Fruit fly (Drosophila melanogaster) whole organism, embryonic: ENCODE data around the gene CG13258.

ENCODE experiments used
- CG10147 ChIP-seq: fragments of 200-800 bp; sonication (Bioruptor generic); optimal IDR thresholded peaks from 2 replicates; lab custom pipeline; 2019; ENCODE audit warnings: missing biosample characterization, mild to moderate bottlenecking, missing genetic modification characterization, moderate library complexity
- CG11456 ChIP-seq: fragments of 200-800 bp; sonication (Bioruptor generic); IDR thresholded peaks from 3 replicates; pipeline ENCODE4 v1.3.6; 2022; ENCODE audit warnings: missing biosample characterization, missing genetic modification characterization
- CG11696 ChIP-seq: fragments of 200-800 bp; sonication (Bioruptor generic); IDR thresholded peaks from 2 replicates; pipeline ENCODE4 v1.3.6; 2022; ENCODE audit warnings: missing biosample characterization, missing genetic modification characterization
- CG16815 ChIP-seq: fragments of 200-800 bp; sonication (Bioruptor generic); optimal IDR thresholded peaks from 3 replicates; lab custom pipeline; 2017; ENCODE audit warnings: missing biosample characterization, mild to moderate bottlenecking, missing genetic modification characterization
- CG2678 ChIP-seq: fragments of 200-800 bp; sonication (Bioruptor generic); optimal IDR thresholded peaks from 3 replicates; lab custom pipeline; 2019; ENCODE audit warnings: missing biosample characterization, mild to moderate bottlenecking, missing genetic modification characterization, moderate library complexity
- CG33557 ChIP-seq: fragments of 200-800 bp; sonication (Bioruptor generic); optimal IDR thresholded peaks from 2 replicates; lab custom pipeline; 2019; ENCODE audit warnings: missing biosample characterization, mild to moderate bottlenecking, missing genetic modification characterization, moderate library complexity
- CG4360 ChIP-seq: fragments of 200-800 bp; sonication (Bioruptor generic); IDR thresholded peaks from 2 replicates; pipeline ENCODE4 v1.3.6; 2022; ENCODE audit warnings: missing biosample characterization, missing genetic modification characterization
- CG5245 ChIP-seq: fragments of 200-800 bp; sonication (Bioruptor generic); optimal IDR thresholded peaks from 3 replicates; lab custom pipeline; 2016; ENCODE audit warnings: missing biosample characterization, missing genetic modification characterization
- CG9215 ChIP-seq: fragments of 200-800 bp; sonication (Bioruptor generic); IDR thresholded peaks from 2 replicates; pipeline ENCODE4 v1.3.6; 2022; ENCODE audit warnings: missing biosample characterization, missing genetic modification characterization
- Dad ChIP-seq: fragments of 200-800 bp; sonication (Bioruptor generic); optimal IDR thresholded peaks from 3 replicates; lab custom pipeline; 2016; ENCODE audit warnings: missing biosample characterization, missing genetic modification characterization
- Dip2 ChIP-seq: fragments of 200-800 bp; sonication (Bioruptor generic); IDR thresholded peaks from 2 replicates; pipeline ENCODE4 v1.3.6; 2022; ENCODE audit warnings: missing biosample characterization, missing genetic modification characterization
- Ets65A ChIP-seq: fragments of 200-800 bp; sonication (Bioruptor generic); peaks from one replicate; lab custom pipeline; 2016; ENCODE audit warnings: missing biosample characterization, missing genetic modification characterization
- HLH54F ChIP-seq: fragments of 200-800 bp; sonication (Bioruptor generic); optimal IDR thresholded peaks from 3 replicates; lab custom pipeline; 2016; ENCODE audit warnings: missing biosample characterization, missing genetic modification characterization
- Hmr ChIP-seq: fragments of 200-800 bp; sonication (Bioruptor generic); optimal IDR thresholded peaks from 3 replicates; lab custom pipeline; 2017; ENCODE audit warnings: mild to moderate bottlenecking, missing biosample characterization, missing genetic modification reagents, missing genetic modification characterization
- Med ChIP-seq: fragments of 200-800 bp; sonication (Bioruptor generic); peaks from one replicate; lab custom pipeline; 2016; ENCODE audit warnings: missing biosample characterization, missing genetic modification characterization, mild to moderate bottlenecking, inconsistent platforms, moderate library complexity
- Side ChIP-seq: fragments of 200-800 bp; sonication (Bioruptor generic); optimal IDR thresholded peaks from 2 replicates; lab custom pipeline; 2016; ENCODE audit warnings: missing biosample characterization, missing genetic modification characterization
- Stat92E ChIP-seq, 3 experiments: fragments of >200 bp in 2 of 3; fragments of 200-800 bp in 1 of 3; sonication (Bioruptor generic) in 1 of 3; optimal IDR thresholded peaks; 2 replicates each; lab custom pipeline; 2017 to 2019; ENCODE audit warnings: missing biosample characterization in 3 of 3, missing genetic modification characterization in 3 of 3, mild to moderate bottlenecking in 1 of 3, moderate library complexity in 1 of 3
- Trl ChIP-seq, 3 experiments: fragments of >200 bp in 2 of 3; fragments of 200-800 bp in 1 of 3; sonication (Bioruptor generic) in 1 of 3; optimal IDR thresholded peaks; 2 replicates in 1 of 3; 3 replicates in 2 of 3; lab custom pipeline; 2016 to 2017; ENCODE audit warnings: missing biosample characterization in 1 of 3, missing genetic modification characterization in 1 of 3
- Xrp1 ChIP-seq: fragments of 200-800 bp; sonication (Bioruptor generic); IDR thresholded peaks from 2 replicates; pipeline ENCODE4 v1.3.6; 2022; ENCODE audit warnings: missing biosample characterization, missing genetic modification characterization
- amos ChIP-seq: fragments of 200-800 bp; sonication (Bioruptor generic); IDR thresholded peaks from 2 replicates; pipeline ENCODE4 v1.3.6; 2022; ENCODE audit warnings: missing biosample characterization, missing genetic modification characterization; ENCODE audit not compliant: partially characterized antibody
- ara ChIP-seq: fragments of 200-800 bp; sonication (Bioruptor generic); IDR thresholded peaks from 2 replicates; pipeline ENCODE4 v1.3.6; 2022; ENCODE audit warnings: missing biosample characterization, missing genetic modification characterization
- ato ChIP-seq: fragments of 200-800 bp; sonication (Bioruptor generic); IDR thresholded peaks from 2 replicates; pipeline ENCODE4 v1.3.6; 2022; ENCODE audit warnings: missing biosample characterization, missing genetic modification characterization; ENCODE audit not compliant: partially characterized antibody
- br ChIP-seq: fragments of >200 bp; optimal IDR thresholded peaks from 2 replicates; lab custom pipeline; 2017
- caup ChIP-seq: fragments of 200-800 bp; sonication (Bioruptor generic); optimal IDR thresholded peaks from 3 replicates; lab custom pipeline; 2017; ENCODE audit warnings: missing biosample characterization, mild to moderate bottlenecking, missing genetic modification characterization, moderate library complexity; ENCODE audit not compliant: severe bottlenecking
- cg ChIP-seq: fragments of 200-800 bp; sonication (Bioruptor generic); optimal IDR thresholded peaks from 3 replicates; lab custom pipeline; 2019; ENCODE audit warnings: missing biosample characterization, mild to moderate bottlenecking, missing genetic modification characterization, moderate library complexity
- dmrt99B ChIP-seq: fragments of 200-800 bp; sonication (Bioruptor generic); optimal IDR thresholded peaks from 2 replicates; lab custom pipeline; 2018; ENCODE audit warnings: missing biosample characterization, mild to moderate bottlenecking, missing genetic modification characterization, moderate library complexity
- dysf ChIP-seq: fragments of 200-800 bp; sonication (Bioruptor generic); IDR thresholded peaks from 3 replicates; pipeline ENCODE4 v1.3.6; 2022; ENCODE audit warnings: missing biosample characterization, missing genetic modification characterization
- emc ChIP-seq: fragments of 200-800 bp; sonication (Bioruptor generic); optimal IDR thresholded peaks from 2 replicates; lab custom pipeline; 2016; ENCODE audit warnings: missing biosample characterization, missing genetic modification characterization
- fd64A ChIP-seq: fragments of 200-800 bp; sonication (Bioruptor generic); optimal IDR thresholded peaks from 3 replicates; lab custom pipeline; 2018; ENCODE audit warnings: missing biosample characterization, mild to moderate bottlenecking, missing genetic modification characterization
- gce ChIP-seq: fragments of 200-800 bp; sonication (Bioruptor generic); IDR thresholded peaks from 3 replicates; pipeline ENCODE4 v1.3.6; 2022; ENCODE audit warnings: missing biosample characterization, missing genetic modification characterization
- h ChIP-seq: fragments of >200 bp; optimal IDR thresholded peaks from 2 replicates; lab custom pipeline; 2017
- mirr ChIP-seq: fragments of 200-800 bp; sonication (Bioruptor generic); optimal IDR thresholded peaks from 3 replicates; lab custom pipeline; 2018; ENCODE audit warnings: missing biosample characterization, mild to moderate bottlenecking, missing genetic modification characterization
- pnt ChIP-seq: fragments of 200-800 bp; sonication (Bioruptor generic); optimal IDR thresholded peaks from 3 replicates; lab custom pipeline; 2016; ENCODE audit warnings: missing biosample characterization, missing genetic modification characterization
- sd ChIP-seq: fragments of 200-800 bp; sonication (Bioruptor generic); optimal IDR thresholded peaks from 3 replicates; lab custom pipeline; 2018; ENCODE audit warnings: missing biosample characterization, mild to moderate bottlenecking, missing genetic modification characterization, moderate library complexity
- sim ChIP-seq: fragments of 200-800 bp; sonication (Bioruptor generic); IDR thresholded peaks from 2 replicates; pipeline ENCODE4 v1.3.6; 2022; ENCODE audit warnings: missing biosample characterization, missing genetic modification characterization
- slbo ChIP-seq: fragments of 200-800 bp; sonication (Bioruptor generic); IDR thresholded peaks from 2 replicates; pipeline ENCODE4 v1.3.6; 2022; ENCODE audit warnings: missing biosample characterization, missing genetic modification characterization
- stc ChIP-seq: fragments of 200-800 bp; sonication (Bioruptor generic); IDR thresholded peaks from 2 replicates; pipeline ENCODE4 v1.3.6; 2022; ENCODE audit warnings: missing biosample characterization, missing genetic modification characterization
- trem ChIP-seq: fragments of 200-800 bp; optimal IDR thresholded peaks from 3 replicates; lab custom pipeline; 2019; ENCODE audit warnings: missing biosample characterization, mild to moderate bottlenecking, missing genetic modification characterization, moderate library complexity
- tup ChIP-seq: fragments of 200-800 bp; sonication (Bioruptor generic); optimal IDR thresholded peaks from 2 replicates; lab custom pipeline; 2016; ENCODE audit warnings: missing biosample characterization, mild to moderate bottlenecking, missing genetic modification characterization, moderate library complexity
- tx ChIP-seq: fragments of 200-800 bp; sonication (Bioruptor generic); optimal IDR thresholded peaks from 2 replicates; lab custom pipeline; 2016; ENCODE audit warnings: missing biosample characterization, missing genetic modification characterization
- wek ChIP-seq: fragments of 200-800 bp; sonication (Bioruptor generic); optimal IDR thresholded peaks from 3 replicates; lab custom pipeline; 2018; ENCODE audit warnings: missing biosample characterization, mild to moderate bottlenecking, missing genetic modification characterization, moderate library complexity
- zen ChIP-seq: fragments of 200-800 bp; sonication (Bioruptor generic); optimal IDR thresholded peaks from 3 replicates; lab custom pipeline; 2018; ENCODE audit warnings: missing biosample characterization, mild to moderate bottlenecking, missing genetic modification characterization, moderate library complexity

CG13258 gene

DNA sequence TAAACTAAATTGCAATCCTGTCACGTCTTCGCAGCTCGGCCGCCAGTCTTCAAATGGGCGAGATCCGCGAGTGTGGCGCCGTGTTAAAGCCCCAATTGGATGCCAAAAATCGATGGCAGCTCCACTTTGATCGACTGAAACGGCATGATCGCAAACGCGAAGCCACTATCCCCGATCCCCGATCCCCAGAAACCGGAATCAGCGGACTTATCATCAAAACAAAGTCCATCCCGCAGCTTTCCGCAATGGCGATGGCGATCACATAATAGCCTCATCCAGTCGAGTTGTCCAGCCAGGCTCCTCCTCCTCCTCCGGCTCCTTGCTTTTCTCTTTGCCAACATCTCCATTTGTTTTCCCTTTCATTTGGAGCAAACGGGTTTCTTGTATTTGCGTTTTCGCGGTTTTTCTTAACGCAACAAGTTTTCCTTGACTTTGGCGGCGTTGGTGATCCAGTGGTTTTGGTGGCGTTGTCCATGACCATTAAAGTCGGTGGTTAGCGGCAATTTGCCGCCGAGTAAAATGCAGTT, at the start of gene CG13258:
Gene CG13258, minus strand, starts transcription at position 51 of the 527 bp plus-strand sequence.
- TF ChIP-seq Dip2 (no peak), Med (GFP tag; lab: Kevin White, UChicago) (peak; percentile 3)

DNA sequence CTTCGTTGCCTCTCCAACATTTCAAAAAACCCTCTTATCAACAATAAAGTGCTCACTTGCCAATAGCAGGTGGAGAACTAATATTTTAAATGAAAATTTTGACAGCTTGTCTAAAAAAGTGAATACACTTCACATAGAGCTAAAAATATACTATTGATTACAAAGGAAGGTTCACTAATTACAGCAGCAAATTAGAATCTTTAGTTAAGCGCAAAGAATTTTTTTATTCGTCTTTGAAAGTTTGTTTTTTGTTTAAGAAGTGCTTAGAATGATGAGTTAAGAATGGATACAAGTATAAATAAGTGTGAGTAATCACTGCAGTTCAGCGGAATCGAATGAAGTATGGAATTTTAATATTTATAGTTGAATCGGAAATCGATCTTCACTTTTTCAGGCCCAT, 49.4 kb upstream of the CG13258 start, which contains the start of gene CG44405:
Gene CG44405, minus strand, starts transcription at position 101 of the 400 bp plus-strand sequence.
- TF ChIP-seq h (lab: Kevin White, UChicago) = no peak

DNA sequence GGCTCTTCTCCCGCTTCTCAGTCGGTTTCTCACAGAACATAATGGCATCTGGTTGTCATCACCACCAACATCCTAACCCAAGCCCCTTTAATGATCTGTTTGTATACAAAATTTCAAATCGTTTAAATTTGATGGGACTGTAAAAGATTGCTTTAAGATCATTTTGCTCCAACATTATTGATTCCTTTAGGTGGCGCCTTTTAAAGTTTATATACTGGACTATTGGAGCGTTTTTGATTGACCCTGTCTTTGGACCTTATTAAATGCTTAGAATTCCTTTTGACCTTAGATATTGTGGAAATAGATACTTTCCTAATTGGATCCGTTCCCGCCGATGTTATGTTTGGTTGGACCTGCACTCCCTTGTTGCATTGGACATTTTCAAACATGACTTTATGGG, 47.4 kb upstream of the CG13258 start, which contains the start of gene CG42266:
Gene CG42266, minus strand, starts transcription at position 101 of the 400 bp plus-strand sequence.
- TF ChIP-seq CG11696 (GFP tag; lab: Robert Waterston, UW) (no peak), Ets65A (GFP tag; lab: Kevin White, UChicago) (peak; percentile 20)

DNA sequence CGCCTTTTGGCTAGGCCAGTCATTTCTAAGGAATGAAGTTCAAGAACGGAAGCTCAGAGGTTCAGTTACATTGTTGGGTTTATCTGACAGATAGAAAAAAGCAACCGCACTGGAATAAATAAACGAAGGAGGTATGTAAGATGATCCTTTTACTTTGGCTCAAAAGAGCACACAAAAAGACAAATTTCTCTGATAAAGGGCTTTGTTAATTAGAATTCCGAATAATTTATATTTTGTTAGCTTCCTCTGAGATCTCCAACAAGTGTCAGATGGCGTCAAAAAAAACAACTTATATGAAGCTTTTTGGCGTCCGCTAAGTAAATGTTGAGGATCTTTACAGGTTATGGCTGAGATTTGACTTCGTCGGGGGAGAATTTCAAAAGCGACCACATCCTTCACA, 45.0 kb upstream of the CG13258 start, which contains the start of gene CG31817:
Gene CG31817, minus strand, starts transcription at position 101 of the 400 bp plus-strand sequence.
- TF ChIP-seq Trl (optimal IDR thresholded peaks at IDR 0.05; lab: Kevin White, UChicago) = no peak
- TF ChIP-seq Trl (GFP tag; optimal IDR thresholded peaks at IDR 0.05; lab: Kevin White, UChicago) = no peak
- TF ChIP-seq sd (tag; lab: Kevin White, UChicago) = no peak
- TF ChIP-seq CG2678 (tag; lab: Kevin White, UChicago) = no peak
- no peak for TF ChIP-seq HLH54F
- TF ChIP-seq slbo (GFP tag; lab: Robert Waterston, UW) = no peak
- TF ChIP-seq caup (GFP tag; lab: Kevin White, UChicago) = no peak
- no peak for TF ChIP-seq gce (GFP tag; lab: Robert Waterston, UW)
- no peak for TF ChIP-seq tx
- no peak for TF ChIP-seq mirr (GFP tag; lab: Kevin White, UChicago)
- TF ChIP-seq br = no peak
- TF ChIP-seq dmrt99B = no peak
- no peak for TF ChIP-seq CG11456 (GFP tag; lab: Robert Waterston, UW)
- no peak for TF ChIP-seq CG9215 (GFP tag; lab: Robert Waterston, UW)
- TF ChIP-seq CG16815 (GFP tag; lab: Kevin White, UChicago) = no peak
- no peak for TF ChIP-seq CG4360 (GFP tag; lab: Robert Waterston, UW)
- TF ChIP-seq Side = no peak

DNA sequence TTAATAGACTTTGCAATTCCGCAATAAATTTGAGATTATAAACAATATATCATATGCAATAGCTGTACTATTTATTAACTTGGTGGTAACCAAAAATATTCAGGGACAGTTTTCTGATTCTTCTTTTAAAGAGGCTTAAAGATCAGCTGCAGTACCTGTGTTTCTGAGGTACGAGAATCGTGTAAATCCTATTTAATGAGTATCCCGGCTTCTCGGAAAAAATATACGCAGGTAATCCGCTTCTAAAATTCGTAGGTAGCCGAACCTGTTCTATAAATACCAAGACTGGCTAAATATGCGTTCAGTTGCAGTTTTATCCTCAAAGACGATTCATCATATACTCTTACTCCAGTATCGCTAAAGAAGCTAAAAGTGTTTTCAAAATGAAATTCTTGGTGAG, 36.8 kb upstream of the CG13258 start, which contains the start of gene CG4440:
Gene CG4440, plus strand, starts transcription at position 301 of the 400 bp plus-strand sequence.
- TF ChIP-seq sim (GFP tag; lab: Robert Waterston, UW) (no peak), zen (tag; lab: Kevin White, UChicago) (peak; percentile 78), Stat92E (GFP tag; optimal IDR thresholded peaks at IDR 0.05; lab: Kevin White, UChicago) (peak in 1 of 3 experiments; percentile 50), CG5245 (GFP tag; lab: Kevin White, UChicago) (no peak)

DNA sequence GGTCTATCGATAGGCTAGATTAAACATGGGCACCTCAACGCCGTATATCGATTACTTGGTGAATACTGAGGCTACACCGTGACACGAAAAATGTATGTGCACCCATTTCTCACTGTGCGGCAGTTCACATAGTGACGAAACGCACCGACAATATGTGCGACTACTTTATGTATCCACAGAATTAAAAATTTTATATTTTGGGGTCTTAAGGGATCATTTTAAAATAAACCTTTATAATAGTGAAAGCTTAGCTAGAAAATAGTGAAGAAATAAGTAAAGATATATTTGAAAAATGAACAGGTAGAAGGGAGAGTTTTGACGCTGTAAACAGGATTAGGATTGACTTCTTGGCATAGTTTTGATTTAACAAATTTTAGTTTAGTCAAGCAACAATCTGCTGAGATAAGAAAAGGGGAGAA, 36.3 kb upstream of the CG13258 start, which contains the start of gene mRpL4:
Gene mRpL4, minus strand, starts transcription at position 31 of the 419 bp plus-strand sequence.
- TF ChIP-seq amos (GFP tag; lab: Robert Waterston, UW) (peak; percentile 99), Xrp1 (GFP tag; lab: Robert Waterston, UW) (peak; percentile 74), stc (peak; percentile 22; the same call in 1 of the 2 replicates), Hmr (GFP tag; lab: Kevin White, UChicago) (no peak), wek (peak; percentile 31), fd64A (GFP tag; lab: Kevin White, UChicago) (no peak), CG10147 (GFP tag; lab: Kevin White, UChicago) (no peak), ara (GFP tag; lab: Robert Waterston, UW) (peak; percentile 52; the same call in 1 of the 2 replicates), emc (no peak), tup (GFP tag; lab: Kevin White, UChicago) (no peak), dysf (GFP tag; lab: Robert Waterston, UW) (no peak; the same call in 2 of the 3 replicates), Dad (GFP tag; lab: Kevin White, UChicago) (peak; percentile 69), trem (tag; lab: Kevin White, UChicago) (peak; percentile 84), ato (GFP tag; lab: Robert Waterston, UW) (peak; percentile 99), gce (GFP tag; lab: Robert Waterston, UW) (peak; percentile 60; the same call in 2 of the 3 replicates), pnt (GFP tag; lab: Kevin White, UChicago) (peak; percentile 75), CG33557 (GFP tag; lab: Kevin White, UChicago) (peak; percentile 4), cg (GFP tag; lab: Kevin White, UChicago) (no peak)
